Fruit fly (Drosophila melanogaster) whole organism, embryonic: ENCODE results near the gene Hrb27C.

ENCODE experiments used
- Adf1 ChIP-seq: fragments of 200-800 bp; sonication (Bioruptor generic); IDR thresholded peaks from 2 replicates; pipeline ENCODE4 v1.3.6; 2022; ENCODE audit warnings: missing biosample characterization, missing genetic modification characterization
- Atf6 ChIP-seq: fragments of 200-800 bp; sonication (Bioruptor generic); IDR thresholded peaks from 2 replicates; pipeline ENCODE4 v1.3.6; 2022; ENCODE audit warnings: missing biosample characterization, missing genetic modification characterization
- Blimp-1 ChIP-seq: fragments of 200-800 bp; sonication (Bioruptor generic); optimal IDR thresholded peaks from 3 replicates; lab custom pipeline; 2018; ENCODE audit warnings: missing biosample characterization, missing genetic modification characterization, mild to moderate bottlenecking, moderate library complexity, missing genetic modification reagents
- CG10565 ChIP-seq: fragments of 200-800 bp; sonication (Bioruptor generic); optimal IDR thresholded peaks from 3 replicates; lab custom pipeline; 2016; ENCODE audit warnings: missing biosample characterization, mild to moderate bottlenecking, missing genetic modification characterization
- CG11560 ChIP-seq: fragments of 200-800 bp; sonication (Bioruptor generic); IDR thresholded peaks from 3 replicates; pipeline ENCODE4 v1.3.6; 2022; ENCODE audit warnings: missing biosample characterization, missing genetic modification characterization
- CG12104 ChIP-seq: fragments of 200-800 bp; sonication (Bioruptor generic); optimal IDR thresholded peaks from 3 replicates; lab custom pipeline; 2016; ENCODE audit warnings: missing biosample characterization, missing genetic modification characterization
- CG13624 ChIP-seq: fragments of 200-800 bp; sonication (Bioruptor generic); optimal IDR thresholded peaks from 2 replicates; lab custom pipeline; 2016; ENCODE audit warnings: missing biosample characterization, missing genetic modification characterization
- CG1529 ChIP-seq: fragments of 200-800 bp; sonication (Bioruptor generic); optimal IDR thresholded peaks from 3 replicates; lab custom pipeline; 2018; ENCODE audit warnings: missing biosample characterization, missing genetic modification characterization
- CG15514 ChIP-seq: fragments of 200-800 bp; sonication (Bioruptor generic); optimal IDR thresholded peaks from 3 replicates; lab custom pipeline; 2017; ENCODE audit warnings: missing biosample characterization, missing genetic modification characterization, mild to moderate bottlenecking, moderate library complexity, missing genetic modification reagents
- CG1602 ChIP-seq: fragments of 200-800 bp; sonication (Bioruptor generic); optimal IDR thresholded peaks from 3 replicates; lab custom pipeline; 2016; ENCODE audit warnings: missing biosample characterization, missing genetic modification characterization
- CG16813 ChIP-seq: fragments of 200-800 bp; sonication (Bioruptor generic); IDR thresholded peaks from 3 replicates; pipeline ENCODE4 v1.3.6; 2022; ENCODE audit warnings: missing biosample characterization, missing genetic modification characterization; ENCODE audit not compliant: partially characterized antibody
- CG16815 ChIP-seq: fragments of 200-800 bp; sonication (Bioruptor generic); optimal IDR thresholded peaks from 3 replicates; lab custom pipeline; 2017; ENCODE audit warnings: missing biosample characterization, mild to moderate bottlenecking, missing genetic modification characterization
- CG17186 ChIP-seq: fragments of 200-800 bp; sonication (Bioruptor generic); optimal IDR thresholded peaks from 3 replicates; lab custom pipeline; 2017; ENCODE audit warnings: missing biosample characterization, missing genetic modification reagents, missing genetic modification characterization
- CG17359 ChIP-seq: fragments of 200-800 bp; sonication (Bioruptor generic); optimal IDR thresholded peaks from 3 replicates; lab custom pipeline; 2018; ENCODE audit warnings: missing biosample characterization, mild to moderate bottlenecking, missing genetic modification characterization, moderate library complexity
- CG1832 ChIP-seq: fragments of 200-800 bp; sonication (Bioruptor generic); optimal IDR thresholded peaks from 2 replicates; lab custom pipeline; 2017; ENCODE audit warnings: missing biosample characterization, mild to moderate bottlenecking, missing genetic modification characterization, inconsistent platforms
- CG2199 ChIP-seq: fragments of 200-800 bp; sonication (Bioruptor generic); IDR thresholded peaks from 3 replicates; pipeline ENCODE4 v1.3.6; 2022; ENCODE audit warnings: missing biosample characterization, missing genetic modification characterization
- CG2875 ChIP-seq: fragments of 200-800 bp; sonication (Bioruptor generic); optimal IDR thresholded peaks from 2 replicates; lab custom pipeline; 2017; ENCODE audit warnings: missing biosample characterization, mild to moderate bottlenecking, missing genetic modification characterization, missing genetic modification reagents
- CG30403 ChIP-seq: fragments of 200-800 bp; sonication (Bioruptor generic); optimal IDR thresholded peaks from 3 replicates; lab custom pipeline; 2016; ENCODE audit warnings: missing biosample characterization, missing genetic modification characterization
- CG3163 ChIP-seq: fragments of 200-800 bp; sonication (Bioruptor generic); optimal IDR thresholded peaks from 3 replicates; lab custom pipeline; 2016; ENCODE audit warnings: missing biosample characterization, missing genetic modification characterization
- CG8359 ChIP-seq: fragments of 200-800 bp; sonication (Bioruptor generic); optimal IDR thresholded peaks from 2 replicates; lab custom pipeline; 2017; ENCODE audit warnings: missing biosample characterization, mild to moderate bottlenecking, missing genetic modification characterization, borderline replicate concordance
- CG9876 ChIP-seq: fragments of 200-800 bp; sonication (Bioruptor generic); optimal IDR thresholded peaks from 2 replicates; lab custom pipeline; 2016; ENCODE audit warnings: missing biosample characterization, missing genetic modification characterization
- Dbx ChIP-seq: fragments of 200-800 bp; sonication (Bioruptor generic); IDR thresholded peaks from 3 replicates; pipeline ENCODE4 v1.3.6; 2022; ENCODE audit warnings: missing biosample characterization, missing genetic modification characterization
- Dp ChIP-seq: fragments of 200-800 bp; sonication (Bioruptor generic); optimal IDR thresholded peaks from 2 replicates; lab custom pipeline; 2018; ENCODE audit warnings: missing biosample characterization, mild to moderate bottlenecking, missing genetic modification characterization, moderate library complexity
- E2f2 ChIP-seq: fragments of 200-800 bp; sonication (Bioruptor generic); IDR thresholded peaks from 2 replicates; pipeline ENCODE4 v1.3.6; 2022; ENCODE audit warnings: missing biosample characterization, missing genetic modification characterization
- GATAe ChIP-seq: fragments of 200-800 bp; sonication (Bioruptor generic); conservative IDR thresholded peaks from 2 replicates; pipeline ENCODE4 v1.3.6; 2022; ENCODE audit warnings: missing biosample characterization, missing genetic modification characterization
- H15 ChIP-seq: fragments of 200-800 bp; sonication (Bioruptor generic); IDR thresholded peaks from 3 replicates; pipeline ENCODE4 v1.3.6; 2022; ENCODE audit warnings: missing biosample characterization, missing genetic modification characterization
- H2.0 ChIP-seq: fragments of 200-800 bp; sonication (Bioruptor generic); IDR thresholded peaks from 2 replicates; pipeline ENCODE4 v1.3.6; 2022; ENCODE audit warnings: missing biosample characterization, missing genetic modification characterization
- Hmr ChIP-seq: fragments of 200-800 bp; sonication (Bioruptor generic); optimal IDR thresholded peaks from 3 replicates; lab custom pipeline; 2017; ENCODE audit warnings: mild to moderate bottlenecking, missing biosample characterization, missing genetic modification reagents, missing genetic modification characterization
- Hr3 ChIP-seq: fragments of 200-800 bp; sonication (Bioruptor generic); optimal IDR thresholded peaks from 3 replicates; lab custom pipeline; 2016; ENCODE audit warnings: missing biosample characterization, missing genetic modification characterization
- Hr78 ChIP-seq, 2 experiments: fragments of 200-800 bp in 1 of 2; fragments of >200 bp in 1 of 2; sonication (Bioruptor generic) in 1 of 2; optimal IDR thresholded peaks; 2 replicates each; lab custom pipeline; 2017 to 2019; ENCODE audit warnings: missing biosample characterization in 2 of 2, missing genetic modification characterization in 2 of 2, mild to moderate bottlenecking in 1 of 2, moderate library complexity in 1 of 2
- Nf-YC ChIP-seq: fragments of 200-800 bp; optimal IDR thresholded peaks from 3 replicates; lab custom pipeline; 2019; ENCODE audit warnings: missing biosample characterization, mild to moderate bottlenecking, missing genetic modification characterization, moderate library complexity
- NfI ChIP-seq: fragments of 200-800 bp; sonication (Bioruptor generic); optimal IDR thresholded peaks from 3 replicates; lab custom pipeline; 2018; ENCODE audit warnings: missing biosample characterization, mild to moderate bottlenecking, missing genetic modification characterization, moderate library complexity
- ara ChIP-seq: fragments of 200-800 bp; sonication (Bioruptor generic); IDR thresholded peaks from 2 replicates; pipeline ENCODE4 v1.3.6; 2022; ENCODE audit warnings: missing biosample characterization, missing genetic modification characterization
- bsh ChIP-seq, 2 experiments: fragments of 200-800 bp; sonication (Bioruptor generic); optimal IDR thresholded peaks; 2 replicates each; lab custom pipeline; 2017 to 2018; ENCODE audit warnings: mild to moderate bottlenecking in 2 of 2, missing biosample characterization in 2 of 2, missing genetic modification characterization in 2 of 2, moderate library complexity in 1 of 2
- btn ChIP-seq: fragments of 200-800 bp; sonication (Bioruptor generic); optimal IDR thresholded peaks from 2 replicates; lab custom pipeline; 2016; ENCODE audit warnings: missing biosample characterization, missing genetic modification characterization
- crp ChIP-seq, 2 experiments: fragments of 200-800 bp; sonication (Bioruptor generic); optimal IDR thresholded peaks; 2 replicates in 1 of 2; 3 replicates in 1 of 2; lab custom pipeline; 2017; ENCODE audit warnings: missing biosample characterization in 2 of 2, missing genetic modification characterization in 2 of 2, mild to moderate bottlenecking in 1 of 2, moderate library complexity in 1 of 2
- fd3F ChIP-seq: fragments of 200-800 bp; sonication (Bioruptor generic); optimal IDR thresholded peaks from 2 replicates; lab custom pipeline; 2018; ENCODE audit warnings: missing biosample characterization, mild to moderate bottlenecking, missing genetic modification characterization, moderate library complexity
- grau ChIP-seq: fragments of 200-800 bp; optimal IDR thresholded peaks from 3 replicates; lab custom pipeline; 2019; ENCODE audit warnings: missing biosample characterization, mild to moderate bottlenecking, missing genetic modification characterization, moderate library complexity
- hkb ChIP-seq, 2 experiments: fragments of 200-800 bp in 1 of 2; fragments of >200 bp in 1 of 2; sonication (Bioruptor generic) in 1 of 2; IDR thresholded peaks in 1 of 2; optimal IDR thresholded peaks in 1 of 2; 2 replicates each; pipeline versions ENCODE4 v1.3.6 to Lab custom; 2017 to 2022; ENCODE audit warnings: missing biosample characterization in 1 of 2, missing genetic modification characterization in 1 of 2
- ind ChIP-seq: fragments of 200-800 bp; sonication (Bioruptor generic); optimal IDR thresholded peaks from 3 replicates; lab custom pipeline; 2016; ENCODE audit warnings: missing biosample characterization, missing genetic modification characterization
- ken ChIP-seq: fragments of 200-800 bp; sonication (Bioruptor generic); IDR thresholded peaks from 3 replicates; pipeline ENCODE4 v1.3.6; 2022; ENCODE audit warnings: missing biosample characterization, missing genetic modification characterization
- klu ChIP-seq: fragments of 200-800 bp; sonication (Bioruptor generic); IDR thresholded peaks from 2 replicates; pipeline ENCODE4 v1.3.6; 2022; ENCODE audit warnings: missing biosample characterization, missing genetic modification characterization
- lov ChIP-seq, 2 experiments: fragments of 200-800 bp in 1 of 2; fragments of >200 bp in 1 of 2; sonication (Bioruptor generic) in 1 of 2; IDR thresholded peaks in 1 of 2; optimal IDR thresholded peaks in 1 of 2; 2 replicates in 1 of 2; 3 replicates in 1 of 2; pipeline versions ENCODE4 v1.3.6 to Lab custom; 2017 to 2022; ENCODE audit warnings: missing biosample characterization in 1 of 2, missing genetic modification characterization in 1 of 2
- mam ChIP-seq: fragments of 200-800 bp; sonication (Bioruptor generic); optimal IDR thresholded peaks from 3 replicates; lab custom pipeline; 2016; ENCODE audit warnings: missing biosample characterization, missing genetic modification characterization
- so ChIP-seq: fragments of 200-800 bp; sonication (Bioruptor generic); IDR thresholded peaks from 3 replicates; pipeline ENCODE4 v1.3.6; 2022; ENCODE audit warnings: missing biosample characterization, missing genetic modification characterization
- sob ChIP-seq: fragments of 200-800 bp; sonication (Bioruptor generic); IDR thresholded peaks from 2 replicates; pipeline ENCODE4 v1.3.6; 2022; ENCODE audit warnings: missing biosample characterization, missing genetic modification characterization
- vfl ChIP-seq: fragments of 200-800 bp; sonication (Bioruptor generic); optimal IDR thresholded peaks from 2 replicates; lab custom pipeline; 2016; ENCODE audit warnings: missing biosample characterization, missing genetic modification characterization
- vvl ChIP-seq: fragments of 200-800 bp; sonication (Bioruptor generic); IDR thresholded peaks from 2 replicates; pipeline ENCODE4 v1.3.6; 2022; ENCODE audit warnings: missing biosample characterization, missing genetic modification characterization
- zf30C ChIP-seq: fragments of 200-800 bp; sonication (Bioruptor generic); optimal IDR thresholded peaks from 3 replicates; lab custom pipeline; 2018; ENCODE audit warnings: missing biosample characterization, mild to moderate bottlenecking, missing genetic modification characterization

Hrb27C gene

dm6 chr2L:6956725-6957124 lies 36.2 kb downstream of the Hrb27C start, which contains the start of the genes CG13775 and CG3430 (continued):
- TF ChIP-seq NfI (GFP tag; lab: Kevin White, UChicago), result peak; percentile 55
- peak; percentile 71 for TF ChIP-seq Adf1
- no peak for TF ChIP-seq zf30C (GFP tag; lab: Kevin White, UChicago)
- TF ChIP-seq btn (GFP tag; lab: Kevin White, UChicago), result no peak
- no peak for TF ChIP-seq CG2199 (GFP tag; lab: Robert Waterston, UW)
- TF ChIP-seq mam (GFP tag; lab: Kevin White, UChicago), result peak; percentile 52
- peak; percentile 7 for TF ChIP-seq vfl
- no peak for TF ChIP-seq CG12104 (GFP tag; lab: Kevin White, UChicago)
- peak; percentile 73 for TF ChIP-seq CG15514 (GFP tag; lab: Kevin White, UChicago)
- TF ChIP-seq CG30403 (GFP tag; lab: Kevin White, UChicago), result peak; percentile 26
- no peak for TF ChIP-seq CG11560 (tag; lab: Robert Waterston, UW)
- TF ChIP-seq sob (GFP tag; lab: Robert Waterston, UW), result 0 out of 2 replicates have a peak, but pooled peaks have one; percentile 45
- no peak for TF ChIP-seq CG10565 (GFP tag; lab: Kevin White, UChicago)
- TF ChIP-seq klu (GFP tag; lab: Robert Waterston, UW), result 0 out of 2 replicates have a peak, but pooled peaks have one; percentile 6
- TF ChIP-seq CG17359 (tag; lab: Kevin White, UChicago), result no peak
- peak; percentile 65; the same call in 1 of the 3 replicates for TF ChIP-seq Dbx
- no peak for TF ChIP-seq H15 (GFP tag; lab: Robert Waterston, UW)
- peak; percentile 28; the same call in 1 of the 2 replicates for TF ChIP-seq vvl (GFP tag; lab: Robert Waterston, UW)
- no peak for TF ChIP-seq Atf6 (GFP tag; lab: Robert Waterston, UW)
- peak; percentile 56 for TF ChIP-seq CG16813
- no peak for TF ChIP-seq GATAe (GFP tag; lab: Robert Waterston, UW)
- no peak for TF ChIP-seq CG3163 (GFP tag; lab: Kevin White, UChicago)
- no peak for TF ChIP-seq Hmr (GFP tag; lab: Kevin White, UChicago)
- no peak for TF ChIP-seq CG16815 (GFP tag; lab: Kevin White, UChicago)
- TF ChIP-seq CG2875 (GFP tag; lab: Kevin White, UChicago), result no peak
- no peak for TF ChIP-seq ind (GFP tag; lab: Kevin White, UChicago)
- no peak for TF ChIP-seq Blimp-1
- no peak for TF ChIP-seq grau (tag; lab: Kevin White, UChicago)
- TF ChIP-seq Nf-YC (tag; lab: Kevin White, UChicago), result no peak
- peak; percentile 15 for TF ChIP-seq CG9876 (GFP tag; lab: Kevin White, UChicago)
- TF ChIP-seq CG1529 (GFP tag; lab: Kevin White, UChicago), result no peak
- TF ChIP-seq Hr78 (GFP tag; optimal IDR thresholded peaks at IDR 0.05; lab: Kevin White, UChicago), result no peak
- TF ChIP-seq CG1832 (GFP tag; lab: Kevin White, UChicago), result no peak
- TF ChIP-seq ara, result no peak
- no peak for TF ChIP-seq bsh (GFP tag; optimal IDR thresholded peaks at IDR 0.05; lab: Kevin White, UChicago)
- no peak for TF ChIP-seq Hr3
- TF ChIP-seq Dp (GFP tag; lab: Kevin White, UChicago), result peak; percentile 82
- TF ChIP-seq H2.0 (GFP tag; lab: Robert Waterston, UW), result no peak
- TF ChIP-seq lov (optimal IDR thresholded peaks at IDR 0.05; lab: Kevin White, UChicago), result no peak
- no peak for TF ChIP-seq lov (GFP tag; IDR thresholded peaks at IDR 0.05; lab: Robert Waterston, UW)
- TF ChIP-seq CG17186 (GFP tag; lab: Kevin White, UChicago), result no peak
- no peak for TF ChIP-seq CG8359 (GFP tag; lab: Kevin White, UChicago)
- peak; percentile 85 for TF ChIP-seq E2f2 (GFP tag; lab: Robert Waterston, UW)
- no peak for TF ChIP-seq CG1602 (GFP tag; lab: Kevin White, UChicago)
- peak; percentile 28 to 84 for TF ChIP-seq crp (GFP tag; optimal IDR thresholded peaks at IDR 0.05; lab: Kevin White, UChicago)
- TF ChIP-seq fd3F (GFP tag; lab: Kevin White, UChicago), result no peak
- no peak for TF ChIP-seq hkb (optimal IDR thresholded peaks at IDR 0.05; lab: Kevin White, UChicago)
- TF ChIP-seq hkb (GFP tag; IDR thresholded peaks at IDR 0.05; lab: Robert Waterston, UW), result 0 out of 2 replicates have a peak, but pooled peaks have one; percentile 21
- TF ChIP-seq CG13624, result peak; percentile 57
- TF ChIP-seq ken (GFP tag; lab: Robert Waterston, UW), result 0 out of 3 replicates have a peak, but pooled peaks have one; percentile 32
- no peak for TF ChIP-seq so (GFP tag; lab: Robert Waterston, UW)
